Fruit fly (Drosophila melanogaster): ENCODE results near the gene orb2.

Gene orb2

dm6 chr3L:8953962-8954647, at the start of gene orb2, which contains the start of gene CG43783:
TSS of gene orb2 (minus strand) at chr3L:8954463.
TSS of gene CG43783 (minus strand) at chr3L:8954272.
- TF ChIP-seq CG17361 (GFP tag; IDR thresholded peaks at IDR 0.05), result no peak
- TF ChIP-seq zen2 (GFP tag; IDR thresholded peaks at IDR 0.05; ENCODE audit: partially characterized antibody), result peak; percentile 55; the same call in 2 of the 3 replicates
- TF ChIP-seq NC2α (GFP tag; optimal IDR thresholded peaks at IDR 0.05), result no peak
- peak; percentile 77 for TF ChIP-seq CG34224 (GFP tag; IDR thresholded peaks at IDR 0.05; ENCODE audit: partially characterized antibody)
- TF ChIP-seq sd (tag; optimal IDR thresholded peaks at IDR 0.05), result peak; percentile 21
- peak; percentile 58; the same call in 1 of the 2 replicates for TF ChIP-seq amos (GFP tag; IDR thresholded peaks at IDR 0.05; ENCODE audit: partially characterized antibody)
- peak; percentile 9 for TF ChIP-seq CG1603 (tag; optimal IDR thresholded peaks at IDR 0.05)
- no peak for TF ChIP-seq zfh2 (GFP tag; optimal IDR thresholded peaks at IDR 0.05)
- peak; percentile 57 for TF ChIP-seq hbn (GFP tag; IDR thresholded peaks at IDR 0.05; ENCODE audit: partially characterized antibody)
- peak; percentile 4 for TF ChIP-seq gro (GFP tag; optimal IDR thresholded peaks at IDR 0.05)
- TF ChIP-seq Camta (GFP tag; optimal IDR thresholded peaks at IDR 0.05), result no peak
- peak; percentile 55; the same call in 1 of the 2 replicates for TF ChIP-seq tna (GFP tag; IDR thresholded peaks at IDR 0.05; ENCODE audit: partially characterized antibody)
- peak; percentile 4 for TF ChIP-seq CG12659 (GFP tag; optimal IDR thresholded peaks at IDR 0.05)
- no peak for TF ChIP-seq twi (tag; optimal IDR thresholded peaks at IDR 0.05)
- TF ChIP-seq sens (GFP tag), result peak; percentile 62
- peak; percentile 39 for TF ChIP-seq cg (GFP tag; optimal IDR thresholded peaks at IDR 0.05)
- TF ChIP-seq Ada2b (GFP tag; IDR thresholded peaks at IDR 0.05), result no peak
- TF ChIP-seq Med (GFP tag), result peak; percentile 32
- TF ChIP-seq gcm2 (GFP tag; optimal IDR thresholded peaks at IDR 0.05), result no peak
- no peak for TF ChIP-seq MBD-R2 (GFP tag; IDR thresholded peaks at IDR 0.05)
- TF ChIP-seq CG16813 (GFP tag; IDR thresholded peaks at IDR 0.05; ENCODE audit: partially characterized antibody), result peak; percentile 38; the same call in 1 of the 3 replicates
- TF ChIP-seq CG13287 (GFP tag; IDR thresholded peaks at IDR 0.05; ENCODE audit: partially characterized antibody), result peak; percentile 69
- peak; percentile 63; the same call in 1 of the 2 replicates for TF ChIP-seq bbx (GFP tag; IDR thresholded peaks at IDR 0.05; ENCODE audit: partially characterized antibody)
- TF ChIP-seq wek (GFP tag; optimal IDR thresholded peaks at IDR 0.05), result peak; percentile 63
- TF ChIP-seq grn (GFP tag; optimal IDR thresholded peaks at IDR 0.05), result no peak
- no peak for TF ChIP-seq Blimp-1 (GFP tag; optimal IDR thresholded peaks at IDR 0.05)
- TF ChIP-seq Ets65A (GFP tag), result no peak
- no peak for TF ChIP-seq sr (GFP tag; IDR thresholded peaks at IDR 0.05)
- TF ChIP-seq CG17385 (GFP tag; optimal IDR thresholded peaks at IDR 0.05), result no peak
- peak; percentile 63 for TF ChIP-seq BEAF-32 (GFP tag; optimal IDR thresholded peaks at IDR 0.05)
- peak; percentile 77 for TF ChIP-seq HLH4C (GFP tag; IDR thresholded peaks at IDR 0.05; ENCODE audit: partially characterized antibody)
- no peak for TF ChIP-seq CG4854 (GFP tag; optimal IDR thresholded peaks at IDR 0.05)
- TF ChIP-seq unc-4 (GFP tag; IDR thresholded peaks at IDR 0.05; ENCODE audit: partially characterized antibody), result peak; percentile 64
- TF ChIP-seq Scr (GFP tag; IDR thresholded peaks at IDR 0.05; ENCODE audit: partially characterized antibody), result peak; percentile 60
- peak; percentile 80 for TF ChIP-seq Dref (GFP tag; IDR thresholded peaks at IDR 0.05)
- peak; percentile 71; the same call in 2 of the 3 replicates for TF ChIP-seq hb (GFP tag; IDR thresholded peaks at IDR 0.05; ENCODE audit: partially characterized antibody)
- peak; percentile 33; the same call in 1 of the 3 replicates for TF ChIP-seq Doc3 (GFP tag; IDR thresholded peaks at IDR 0.05; ENCODE audit: partially characterized antibody)
- TF ChIP-seq pzg (GFP tag; optimal IDR thresholded peaks at IDR 0.05), result peak; percentile 53
- TF ChIP-seq CG6791 (GFP tag; IDR thresholded peaks at IDR 0.05; ENCODE audit: partially characterized antibody), result peak; percentile 66; the same call in 2 of the 3 replicates
- peak; percentile 70; the same call in 2 of the 3 replicates for TF ChIP-seq Opbp (GFP tag; IDR thresholded peaks at IDR 0.05; ENCODE audit: partially characterized antibody)
- peak; percentile 26 to 89 for TF ChIP-seq crp (GFP tag; optimal IDR thresholded peaks at IDR 0.05)
- peak; percentile 89 for TF ChIP-seq E2f2 (GFP tag; IDR thresholded peaks at IDR 0.05)
- TF ChIP-seq Sry-δ (GFP tag; optimal IDR thresholded peaks at IDR 0.05), result peak; percentile 71
- no peak for TF ChIP-seq Aef1 (GFP tag; IDR thresholded peaks at IDR 0.05)
- peak; percentile 65 for TF ChIP-seq Bgb (GFP tag; IDR thresholded peaks at IDR 0.05; ENCODE audit: partially characterized antibody)
- no peak for TF ChIP-seq CG15479 (GFP tag; optimal IDR thresholded peaks at IDR 0.05)
- no peak for TF ChIP-seq CG14667 (GFP tag; IDR thresholded peaks at IDR 0.05)

All from whole organism, embryonic.